Fruit fly (Drosophila melanogaster): ENCODE results near the gene CG11986.

CG11986 gene

dm6 chr3R:8984602-8985074, 30.6 kb upstream of the CG11986 start, which contains the start of gene CG11970:
CG11970 (plus strand) TSS chr3R:8984718.
- TF ChIP-seq CG8478 (optimal IDR thresholded peaks at IDR 0.05) (no peak), CTCF (optimal IDR thresholded peaks at IDR 0.05) (peak in 1 of 2 experiments; percentile 25)

- TF ChIP-seq CTCF (optimal IDR thresholded peaks at IDR 0.05) (peak in 1 of 2 experiments; percentile 14), CG8478 (optimal IDR thresholded peaks at IDR 0.05) (no peak)
These were observed 22.2 kb upstream of the CG11986 start, which contains the start of gene CG11975 for dm6 chr3R:8992928-8993579. CG11975 (plus strand) TSS chr3R:8993253.

dm6 chr3R:8997397-8997796, 17.8 kb upstream of the CG11986 start, which contains the start of gene CG11977:
CG11977 (plus strand) TSS chr3R:8997697.
- no peak for TF ChIP-seq CTCF (optimal IDR thresholded peaks at IDR 0.05)

dm6 chr3R:8998243-8998642, 17.0 kb upstream of the CG11986 start:
- no peak for TF ChIP-seq CG8478 (optimal IDR thresholded peaks at IDR 0.05)
- no peak for TF ChIP-seq CTCF (optimal IDR thresholded peaks at IDR 0.05)

dm6 chr3R:9001720-9002240, 13.5 kb upstream of the CG11986 start:
- no peak for TF ChIP-seq CTCF (optimal IDR thresholded peaks at IDR 0.05)
- TF ChIP-seq CG8478 (optimal IDR thresholded peaks at IDR 0.05), result no peak

- TF ChIP-seq CG8478 (optimal IDR thresholded peaks at IDR 0.05) (no peak), CTCF (optimal IDR thresholded peaks at IDR 0.05) (no peak)
These were observed 12.7 kb upstream of the CG11986 start for dm6 chr3R:9002542-9002941.

- peak in 1 of 2 experiments; percentile 30 for TF ChIP-seq CTCF (optimal IDR thresholded peaks at IDR 0.05)
- no peak for TF ChIP-seq CG8478 (optimal IDR thresholded peaks at IDR 0.05)
These were observed 11.5 kb upstream of the CG11986 start, which contains the start of the genes CG31100 and CG11980 for dm6 chr3R:9003600-9004223. CG31100 (minus strand) TSS chr3R:9003650. CG11980 (plus strand) TSS chr3R:9004017.

dm6 chr3R:9006129-9006528, 9.1 kb upstream of the CG11986 start, which contains the start of the genes Prosbeta3 and Iru:
Prosbeta3 (minus strand) TSS chr3R:9006226.
Iru (plus strand) TSS chr3R:9006456.
- TF ChIP-seq CTCF (optimal IDR thresholded peaks at IDR 0.05) (no peak), CG8478 (optimal IDR thresholded peaks at IDR 0.05) (no peak)

- TF ChIP-seq CTCF (optimal IDR thresholded peaks at IDR 0.05) (no peak), CG8478 (optimal IDR thresholded peaks at IDR 0.05) (no peak)
These were observed 8.0 kb upstream of the CG11986 start for dm6 chr3R:9007258-9007657.

dm6 chr3R:9008202-9008601, 7.0 kb upstream of the CG11986 start, which contains the start of gene CG11983:
CG11983 (plus strand) TSS chr3R:9008321.
- TF ChIP-seq CG8478 (optimal IDR thresholded peaks at IDR 0.05) (no peak), CTCF (optimal IDR thresholded peaks at IDR 0.05) (no peak)

- no peak for TF ChIP-seq CG8478 (optimal IDR thresholded peaks at IDR 0.05)
- no peak for TF ChIP-seq CTCF (optimal IDR thresholded peaks at IDR 0.05)
These were observed 4.6 kb upstream of the CG11986 start for dm6 chr3R:9010695-9011094.

dm6 chr3R:9011708-9012107, 3.5 kb upstream of the CG11986 start:
- TF ChIP-seq CTCF (optimal IDR thresholded peaks at IDR 0.05), result no peak
- no peak for TF ChIP-seq CG8478 (optimal IDR thresholded peaks at IDR 0.05)

- no peak for TF ChIP-seq CTCF (optimal IDR thresholded peaks at IDR 0.05)
These were observed 1.4 kb upstream of the CG11986 start for dm6 chr3R:9013765-9014380.

- TF ChIP-seq CG8478 (optimal IDR thresholded peaks at IDR 0.05), result no peak
- no peak for TF ChIP-seq CTCF (optimal IDR thresholded peaks at IDR 0.05)
These were observed 1.6 kb downstream of the CG11986 start for dm6 chr3R:9016869-9017268.

- peak; percentile 15 to 47 for TF ChIP-seq CTCF (optimal IDR thresholded peaks at IDR 0.05)
- TF ChIP-seq CG8478 (optimal IDR thresholded peaks at IDR 0.05), result no peak
These were observed 4.5 kb downstream of the CG11986 start, which contains the start of gene tgo for dm6 chr3R:9019689-9020138. tgo (minus strand) TSS chr3R:9020022.
